Worm (Caenorhabditis elegans) whole organism, mixed stage, embryonic: ENCODE data around the gene srw-62.

Source experiments
- M03D4.4 ChIP-seq: sonication (generic microtip); optimal IDR thresholded peaks from 2 replicates; lab custom pipeline; 2017; ENCODE audit warnings: mild to moderate bottlenecking, missing genetic modification characterization, missing compliant biosample characterization
- bed-3 ChIP-seq: fragments of 200-800 bp; sonication (Bioruptor generic); optimal IDR thresholded peaks from 3 replicates; lab custom pipeline; 2018; ENCODE audit warnings: mild to moderate bottlenecking, missing genetic modification characterization, moderate library complexity, missing compliant biosample characterization
- blmp-1 ChIP-seq: fragments of 150-350 bp; optimal IDR thresholded peaks from 2 replicates; lab custom pipeline; 2014; ENCODE audit warnings: missing biosample characterization, missing genetic modification characterization
- ceh-39 ChIP-seq: fragments of 150-350 bp; optimal IDR thresholded peaks from 2 replicates; lab custom pipeline; 2014; ENCODE audit warnings: missing biosample characterization, missing genetic modification characterization
- ceh-83 ChIP-seq: fragments of 200-800 bp; sonication (Bioruptor generic); optimal IDR thresholded peaks from 2 replicates; lab custom pipeline; 2018; ENCODE audit warnings: mild to moderate bottlenecking, missing genetic modification characterization, missing compliant biosample characterization
- ces-1 ChIP-seq: fragments of 150-350 bp; optimal IDR thresholded peaks from 2 replicates; lab custom pipeline; 2014; ENCODE audit warnings: missing biosample characterization, missing genetic modification reagents, missing genetic modification characterization
- cnd-1 ChIP-seq: fragments of 200-800 bp; sonication (Bioruptor generic); optimal IDR thresholded peaks from 2 replicates; lab custom pipeline; 2018; ENCODE audit warnings: mild to moderate bottlenecking, missing genetic modification characterization, missing compliant biosample characterization
- drap-1 ChIP-seq: fragments of 200-800 bp; sonication (Bioruptor generic); optimal IDR thresholded peaks from 3 replicates; lab custom pipeline; 2018; ENCODE audit warnings: mild to moderate bottlenecking, missing genetic modification characterization, missing compliant biosample characterization
- elt-1 ChIP-seq: sonication (generic microtip); optimal IDR thresholded peaks from 2 replicates; lab custom pipeline; 2017; ENCODE audit warnings: missing genetic modification characterization, mild to moderate bottlenecking, missing compliant biosample characterization, antibody characterized with exemption, moderate library complexity, borderline replicate concordance; ENCODE audit not compliant: insufficient read depth
- elt-3 ChIP-seq: fragments of 150-350 bp; optimal IDR thresholded peaks from 2 replicates; lab custom pipeline; 2014; ENCODE audit warnings: missing biosample characterization, missing genetic modification characterization
- flh-1 ChIP-seq: fragments of 200-800 bp; sonication (Bioruptor generic); optimal IDR thresholded peaks from 2 replicates; lab custom pipeline; 2018; ENCODE audit warnings: mild to moderate bottlenecking, missing genetic modification characterization, moderate library complexity, missing compliant biosample characterization
- ham-2 ChIP-seq: fragments of 200-800 bp; sonication (Bioruptor generic); optimal IDR thresholded peaks from 2 replicates; lab custom pipeline; 2018; ENCODE audit warnings: mild to moderate bottlenecking, missing genetic modification characterization, missing compliant biosample characterization
- hlh-1 ChIP-seq: fragments of 150-350 bp; optimal IDR thresholded peaks from 2 replicates; lab custom pipeline; 2014; ENCODE audit warnings: missing biosample characterization, missing genetic modification reagents, missing genetic modification characterization
- lin-32 ChIP-seq: fragments of 200-800 bp; sonication (Bioruptor generic); optimal IDR thresholded peaks from 2 replicates; lab custom pipeline; 2018; ENCODE audit warnings: mild to moderate bottlenecking, missing genetic modification characterization, missing compliant biosample characterization
- lsy-2 ChIP-seq: fragments of 150-350 bp; optimal IDR thresholded peaks from 2 replicates; lab custom pipeline; 2014; ENCODE audit warnings: missing biosample characterization, missing genetic modification characterization
- mab-5 ChIP-seq: fragments of 150-350 bp; optimal IDR thresholded peaks from 2 replicates; lab custom pipeline; 2014; ENCODE audit warnings: missing biosample characterization, missing genetic modification characterization
- mep-1 ChIP-seq: fragments of 150-350 bp; optimal IDR thresholded peaks from 2 replicates; lab custom pipeline; 2017; ENCODE audit warnings: missing biosample characterization, missing genetic modification reagents, missing genetic modification characterization, inconsistent platforms
- mls-2 ChIP-seq: sonication (generic microtip); optimal IDR thresholded peaks from 2 replicates; lab custom pipeline; 2016; ENCODE audit warnings: mild to moderate bottlenecking, missing genetic modification characterization, moderate library complexity, missing compliant biosample characterization
- nhr-2 ChIP-seq: fragments of 150-350 bp; optimal IDR thresholded peaks from 2 replicates; lab custom pipeline; 2014; ENCODE audit warnings: missing biosample characterization, missing genetic modification characterization
- nhr-76 ChIP-seq: sonication (generic microtip); optimal IDR thresholded peaks from 2 replicates; lab custom pipeline; 2017; ENCODE audit warnings: missing biosample characterization, missing genetic modification characterization
- pha-4 ChIP-seq: fragments of 150-350 bp; optimal IDR thresholded peaks from 2 replicates; lab custom pipeline; 2018; ENCODE audit warnings: missing biosample characterization, missing genetic modification reagents, missing genetic modification characterization
- sem-2 ChIP-seq: fragments of 200-800 bp; sonication (Bioruptor generic); optimal IDR thresholded peaks from 2 replicates; lab custom pipeline; 2018; ENCODE audit warnings: mild to moderate bottlenecking, missing genetic modification characterization, missing compliant biosample characterization
- snpc-4 ChIP-seq: fragments of 150-350 bp; optimal IDR thresholded peaks from 2 replicates; lab custom pipeline; 2014; ENCODE audit warnings: missing biosample characterization, missing genetic modification characterization
- sptf-1 ChIP-seq: sonication (generic microtip); optimal IDR thresholded peaks from 2 replicates; lab custom pipeline; 2017; ENCODE audit warnings: mild to moderate bottlenecking, missing genetic modification characterization, moderate library complexity, missing compliant biosample characterization
- tbx-8 ChIP-seq: fragments of 200-800 bp; sonication (Bioruptor generic); optimal IDR thresholded peaks from 2 replicates; lab custom pipeline; 2018; ENCODE audit warnings: mild to moderate bottlenecking, missing genetic modification characterization, moderate library complexity, missing compliant biosample characterization
- unc-39 ChIP-seq: fragments of 150-350 bp; optimal IDR thresholded peaks from 2 replicates; lab custom pipeline; 2014; ENCODE audit warnings: missing biosample characterization, missing genetic modification characterization
- unc-62 ChIP-seq: fragments of 150-350 bp; optimal IDR thresholded peaks from 2 replicates; lab custom pipeline; 2014; ENCODE audit warnings: missing biosample characterization, missing genetic modification reagents, missing genetic modification characterization
- zip-8 ChIP-seq: fragments of 150-350 bp; optimal IDR thresholded peaks from 2 replicates; lab custom pipeline; 2014; ENCODE audit warnings: missing biosample characterization, missing genetic modification characterization
- ztf-11 ChIP-seq: fragments of 150-350 bp; optimal IDR thresholded peaks from 2 replicates; lab custom pipeline; 2014; ENCODE audit warnings: missing biosample characterization, missing genetic modification characterization

The srw-62 gene

ce11 chrII:7781102-7781616, 44.0 kb upstream of the srw-62 start, which contains the start of the genes snpc-1.1 and spdl-1:
Gene snpc-1.1 (minus strand): TSS chrII:7781301.
Gene spdl-1 (plus strand): TSS chrII:7781566.
- TF ChIP-seq nhr-2 (no peak), M03D4.4 (tag; lab: Kevin White, UChicago) (no peak), pha-4 (tag; lab: Kevin White, UChicago) (no peak), drap-1 (GFP tag; lab: Kevin White, UChicago) (no peak), ztf-11 (tag; lab: Kevin White, UChicago) (no peak), zip-8 (tag; lab: Kevin White, UChicago) (no peak), lsy-2 (tag; lab: Kevin White, UChicago) (peak; percentile 41), mls-2 (tag; lab: Kevin White, UChicago) (no peak), snpc-4 (no peak), elt-3 (tag; lab: Kevin White, UChicago) (no peak), unc-39 (tag; lab: Kevin White, UChicago) (no peak), ceh-83 (GFP tag; lab: Kevin White, UChicago) (no peak), ham-2 (GFP tag; lab: Kevin White, UChicago) (no peak), hlh-1 (tag; lab: Kevin White, UChicago) (no peak), elt-1 (no peak), sem-2 (GFP tag; lab: Kevin White, UChicago) (no peak), flh-1 (no peak), sptf-1 (tag; lab: Kevin White, UChicago) (no peak), mep-1 (peak; percentile 58), blmp-1 (no peak), nhr-76 (tag; lab: Kevin White, UChicago) (no peak), ceh-39 (tag; lab: Kevin White, UChicago) (peak; percentile 37), lin-32 (GFP tag; lab: Kevin White, UChicago) (no peak)

- TF ChIP-seq mab-5 (tag; lab: Kevin White, UChicago) (no peak), lsy-2 (tag; lab: Kevin White, UChicago) (no peak), bed-3 (GFP tag; lab: Kevin White, UChicago) (no peak), sptf-1 (tag; lab: Kevin White, UChicago) (no peak), ceh-83 (GFP tag; lab: Kevin White, UChicago) (no peak), ham-2 (GFP tag; lab: Kevin White, UChicago) (no peak), unc-39 (tag; lab: Kevin White, UChicago) (no peak), cnd-1 (tag; lab: Kevin White, UChicago) (no peak), zip-8 (tag; lab: Kevin White, UChicago) (no peak), ceh-39 (tag; lab: Kevin White, UChicago) (no peak), ces-1 (GFP tag; lab: Kevin White, UChicago) (no peak)
These were observed 41.7 kb upstream of the srw-62 start, which contains the start of gene skr-17 for ce11 chrII:7783467-7783959. Gene skr-17 (plus strand): TSS chrII:7783517.

- peak; percentile 26 for TF ChIP-seq elt-1
- no peak for TF ChIP-seq elt-3 (tag; lab: Kevin White, UChicago)
These were observed 35.6 kb upstream of the srw-62 start for ce11 chrII:7789605-7790004.

ce11 chrII:7790324-7790898, 34.8 kb upstream of the srw-62 start, which contains the start of gene srlf-1:
Gene srlf-1 (plus strand): TSS chrII:7790591.
- TF ChIP-seq lsy-2 (tag; lab: Kevin White, UChicago) (no peak), ham-2 (GFP tag; lab: Kevin White, UChicago) (no peak), sem-2 (GFP tag; lab: Kevin White, UChicago) (no peak), nhr-2 (no peak), drap-1 (GFP tag; lab: Kevin White, UChicago) (no peak), tbx-8 (GFP tag; lab: Kevin White, UChicago) (no peak), M03D4.4 (tag; lab: Kevin White, UChicago) (no peak), unc-62 (GFP tag; lab: Kevin White, UChicago) (no peak), bed-3 (GFP tag; lab: Kevin White, UChicago) (no peak)
